Worm (Caenorhabditis elegans): ENCODE measurements around the gene ncs-6.

DNA sequence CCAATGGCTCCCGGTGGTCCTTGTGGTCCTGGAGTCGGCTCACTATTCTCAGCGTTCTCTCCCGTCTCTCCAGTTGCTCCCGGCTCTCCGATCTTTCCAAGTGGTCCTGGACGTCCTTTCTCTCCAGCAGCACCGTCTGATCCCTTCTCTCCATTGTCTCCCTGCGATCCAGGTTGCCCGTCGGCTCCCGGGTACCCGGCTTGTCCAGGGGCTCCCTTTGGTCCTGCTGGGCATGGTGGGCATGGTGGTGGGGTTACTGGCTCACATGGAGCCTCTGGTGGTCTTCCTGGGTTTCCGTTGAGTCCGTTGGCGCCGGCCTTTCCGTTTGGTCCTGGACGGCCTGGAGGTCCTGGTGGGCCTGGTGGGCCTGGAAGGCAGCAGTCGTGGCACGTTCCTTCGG lies 27.9 kb downstream of the ncs-6 start:
- TF ChIP-seq dao-5 (tag; optimal IDR thresholded peaks at IDR 0.05) (no peak), him-1 (tag; optimal IDR thresholded peaks at IDR 0.05) (no peak), W03F9.2 (tag; optimal IDR thresholded peaks at IDR 0.05) (no peak)

All from whole organism, L4/young adult.